Worm (Caenorhabditis elegans): ENCODE results near the gene glb-14.
A peak's percentile ranks its signal among the peaks of the same experiment; 100 is the strongest.

Gene glb-14

ce11 chrV:15529069-15529468 lies 15.7 kb downstream of the glb-14 start, which contains the start of gene srh-276:
Gene srh-276 (plus strand): TSS chrV:15529369.
- no peak for TF ChIP-seq attf-4 (tag; optimal IDR thresholded peaks at IDR 0.05)
- TF ChIP-seq unc-62 (GFP tag; optimal IDR thresholded peaks at IDR 0.05 in 1 of 2) = peak in 1 of 2 experiments; percentile 8
- no peak for TF ChIP-seq unc-62 (tag; optimal IDR thresholded peaks at IDR 0.05)
- no peak for TF ChIP-seq Y5F2A.4 (GFP tag; optimal IDR thresholded peaks at IDR 0.05)
- no peak for TF ChIP-seq madf-5 (GFP tag; IDR thresholded peaks at IDR 0.05)
- TF ChIP-seq daf-16 (GFP tag; optimal IDR thresholded peaks at IDR 0.05) = no peak
- no peak for TF ChIP-seq daf-16 (tag; optimal IDR thresholded peaks at IDR 0.05)
- no peak for TF ChIP-seq jun-1 (tag; optimal IDR thresholded peaks at IDR 0.05)

ce11 chrV:15521920-15522319 lies 22.9 kb downstream of the glb-14 start, which contains the start of gene lgc-31:
Gene lgc-31 (minus strand): TSS chrV:15522020.
- TF ChIP-seq nhr-102 (tag; optimal IDR thresholded peaks at IDR 0.05) (no peak), ces-1 (GFP tag; optimal IDR thresholded peaks at IDR 0.05) (no peak), nhr-28 (tag; optimal IDR thresholded peaks at IDR 0.05) (no peak), pha-4 (GFP tag; IDR thresholded peaks at IDR 0.05) (0 out of 2 replicates have a peak, but pooled peaks have one; percentile 13), pha-4 (tag; optimal IDR thresholded peaks at IDR 0.05) (no peak), snpc-4 (tag; optimal IDR thresholded peaks at IDR 0.05) (no peak), ceh-44 (GFP tag; IDR thresholded peaks at IDR 0.05) (no peak)

DNA sequence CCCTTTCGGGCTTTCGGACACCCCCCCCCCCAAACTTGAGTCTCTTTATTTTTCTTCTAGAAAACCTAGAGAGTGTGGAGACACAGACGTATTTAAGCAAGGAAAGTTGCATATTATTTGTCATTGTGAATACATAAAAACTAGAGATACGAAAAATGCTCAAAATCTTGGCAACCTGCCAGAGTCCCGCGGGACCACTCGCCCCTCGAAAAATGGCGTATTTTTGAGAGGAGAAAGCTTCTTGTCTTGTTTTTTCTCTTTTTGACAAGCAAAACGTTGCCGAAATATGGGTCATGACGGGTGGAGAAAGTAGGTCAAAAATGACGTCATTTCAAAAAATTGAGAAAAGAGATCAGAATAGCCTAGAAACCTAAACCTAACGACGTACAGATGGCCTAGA lies 24.4 kb downstream of the glb-14 start:
- TF ChIP-seq nhr-28 (tag; optimal IDR thresholded peaks at IDR 0.05) (no peak), unc-62 (GFP tag; optimal IDR thresholded peaks at IDR 0.05 in 1 of 2) (peak in 1 of 2 experiments; percentile 87), unc-62 (tag; optimal IDR thresholded peaks at IDR 0.05) (no peak), F10B5.3 (tag; optimal IDR thresholded peaks at IDR 0.05) (no peak)

- TF ChIP-seq aha-1 (tag) (peak; percentile 56), R02D3.7 (tag; optimal IDR thresholded peaks at IDR 0.05) (no peak), T26A8.4 (GFP tag; IDR thresholded peaks at IDR 0.05) (0 out of 2 replicates have a peak, but pooled peaks have one; percentile 15), fkh-10 (GFP tag; optimal IDR thresholded peaks at IDR 0.05) (no peak), dmd-8 (GFP tag; IDR thresholded peaks at IDR 0.05) (no peak), set-16 (GFP tag; IDR thresholded peaks at IDR 0.05) (no peak), lir-3 (tag; optimal IDR thresholded peaks at IDR 0.05) (no peak), lsy-2 (tag; optimal IDR thresholded peaks at IDR 0.05) (no peak), Y75B8A.6 (GFP tag; IDR thresholded peaks at IDR 0.05) (no peak), pqm-1 (tag; optimal IDR thresholded peaks at IDR 0.05) (no peak), F44E2.7 (GFP tag; IDR thresholded peaks at IDR 0.05) (no peak)
Measured at ce11 chrV:15519845-15520244, 24.9 kb downstream of the glb-14 start.

- TF ChIP-seq jun-1 (tag; optimal IDR thresholded peaks at IDR 0.05) = no peak
- peak; percentile 86 for TF ChIP-seq aha-1 (tag)
Measured at ce11 chrV:15517413-15517812, 27.4 kb downstream of the glb-14 start, which contains the start of gene F21A3.3. Gene F21A3.3 (plus strand): TSS chrV:15517713.

- TF ChIP-seq ces-1 (GFP tag; optimal IDR thresholded peaks at IDR 0.05) (no peak), egl-43 (GFP tag; IDR thresholded peaks at IDR 0.05) (no peak), T20F7.1 (GFP tag; optimal IDR thresholded peaks at IDR 0.05) (no peak), unc-130 (GFP tag; optimal IDR thresholded peaks at IDR 0.05) (no peak), lsy-2 (tag; optimal IDR thresholded peaks at IDR 0.05) (no peak)
Measured at ce11 chrV:15516476-15516875, 28.3 kb downstream of the glb-14 start.

ce11 chrV:15515365-15515764 lies 29.4 kb downstream of the glb-14 start:
- TF ChIP-seq F10B5.3 (tag; optimal IDR thresholded peaks at IDR 0.05) (no peak), spr-1 (tag; optimal IDR thresholded peaks at IDR 0.05) (no peak), jun-1 (tag; optimal IDR thresholded peaks at IDR 0.05) (no peak), ZK337.2 (GFP tag; IDR thresholded peaks at IDR 0.05) (no peak), F26F4.8 (GFP tag; conservative IDR thresholded peaks at IDR 0.05) (no peak), mdl-1 (tag; optimal IDR thresholded peaks at IDR 0.05) (no peak), ceh-82 (tag; optimal IDR thresholded peaks at IDR 0.05) (no peak), aha-1 (tag) (no peak), daf-12 (tag; optimal IDR thresholded peaks at IDR 0.05) (no peak), T20F7.1 (GFP tag; optimal IDR thresholded peaks at IDR 0.05) (no peak), hlh-30 (tag; optimal IDR thresholded peaks at IDR 0.05; ENCODE audit: insufficient read depth) (peak; percentile 18), nhr-6 (tag; optimal IDR thresholded peaks at IDR 0.05) (no peak), unc-130 (GFP tag; optimal IDR thresholded peaks at IDR 0.05) (no peak), nhr-76 (tag; optimal IDR thresholded peaks at IDR 0.05) (no peak), unc-62 (GFP tag; optimal IDR thresholded peaks at IDR 0.05 in 1 of 2) (peak in 1 of 2 experiments; percentile 31), unc-62 (tag; optimal IDR thresholded peaks at IDR 0.05) (no peak), Y105C5A.15 (GFP tag; IDR thresholded peaks at IDR 0.05) (0 out of 2 replicates have a peak, but pooled peaks have one; percentile 19), nhr-237 (tag; optimal IDR thresholded peaks at IDR 0.05) (no peak), pqm-1 (tag; optimal IDR thresholded peaks at IDR 0.05) (no peak)
